Fruit fly (Drosophila melanogaster) whole organism, pupa: ENCODE results near the gene CG10516.

Source experiments
- CG10348 ChIP-seq: fragments of 200-800 bp; sonication (Bioruptor generic); IDR thresholded peaks from 2 replicates; pipeline ENCODE4 v1.3.6; 2022; ENCODE audit warnings: missing biosample characterization, missing genetic modification characterization
- CG12605 ChIP-seq: fragments of 200-800 bp; sonication (Bioruptor generic); IDR thresholded peaks from 2 replicates; pipeline ENCODE4 v1.3.6; 2022; ENCODE audit warnings: missing biosample characterization, missing genetic modification characterization
- CG13204 ChIP-seq: fragments of 200-800 bp; sonication (Bioruptor generic); optimal IDR thresholded peaks from 2 replicates; lab custom pipeline; 2018; ENCODE audit warnings: missing biosample characterization, mild to moderate bottlenecking, missing genetic modification characterization, moderate library complexity
- CG14655 ChIP-seq: fragments of 200-800 bp; sonication (Bioruptor generic); optimal IDR thresholded peaks from 3 replicates; lab custom pipeline; 2017; ENCODE audit warnings: mild to moderate bottlenecking, missing biosample characterization, missing genetic modification reagents, missing genetic modification characterization
- CG15710 ChIP-seq: fragments of 200-800 bp; sonication (Bioruptor generic); optimal IDR thresholded peaks from 2 replicates; lab custom pipeline; 2018; ENCODE audit warnings: missing biosample characterization, mild to moderate bottlenecking, missing genetic modification characterization, moderate library complexity
- CG17806 ChIP-seq: fragments of 200-800 bp; sonication (Bioruptor generic); optimal IDR thresholded peaks from 2 replicates; lab custom pipeline; 2018; ENCODE audit warnings: missing biosample characterization, mild to moderate bottlenecking, missing genetic modification characterization, moderate library complexity
- CG32121 ChIP-seq: fragments of 200-800 bp; sonication (Bioruptor generic); IDR thresholded peaks from 2 replicates; pipeline ENCODE4 v1.3.6; 2022; ENCODE audit warnings: missing biosample characterization, missing genetic modification characterization
- CG34367 ChIP-seq: fragments of 200-800 bp; sonication (Bioruptor generic); optimal IDR thresholded peaks from 2 replicates; lab custom pipeline; 2018; ENCODE audit warnings: missing biosample characterization, mild to moderate bottlenecking, missing genetic modification characterization
- CG4496 ChIP-seq: fragments of 200-800 bp; sonication (Bioruptor generic); IDR thresholded peaks from 3 replicates; pipeline ENCODE4 v1.3.6; 2022; ENCODE audit warnings: missing biosample characterization, missing genetic modification characterization
- CG8159 ChIP-seq: fragments of 200-800 bp; sonication (Bioruptor generic); optimal IDR thresholded peaks from 3 replicates; lab custom pipeline; 2018; ENCODE audit warnings: missing biosample characterization, mild to moderate bottlenecking, missing genetic modification characterization, moderate library complexity
- CG8301 ChIP-seq: fragments of 200-800 bp; sonication (Bioruptor generic); optimal IDR thresholded peaks from 2 replicates; lab custom pipeline; 2018; ENCODE audit warnings: missing biosample characterization, mild to moderate bottlenecking, missing genetic modification characterization
- CG9948 ChIP-seq: fragments of 200-800 bp; sonication (Bioruptor generic); optimal IDR thresholded peaks from 2 replicates; lab custom pipeline; 2018; ENCODE audit warnings: missing biosample characterization, mild to moderate bottlenecking, missing genetic modification characterization, moderate library complexity
- D1 ChIP-seq: fragments of 200-800 bp; sonication (Bioruptor generic); optimal IDR thresholded peaks from 2 replicates; lab custom pipeline; 2018; ENCODE audit warnings: missing biosample characterization, mild to moderate bottlenecking, missing genetic modification characterization, moderate library complexity
- EcR ChIP-seq: fragments of 200-800 bp; sonication (Bioruptor generic); optimal IDR thresholded peaks from 3 replicates; lab custom pipeline; 2019; ENCODE audit warnings: missing biosample characterization, missing genetic modification characterization, mild to moderate bottlenecking, moderate library complexity, missing genetic modification reagents
- Ets98B ChIP-seq: fragments of 200-800 bp; sonication (Bioruptor generic); IDR thresholded peaks from 2 replicates; pipeline ENCODE4 v1.3.6; 2022; ENCODE audit warnings: missing biosample characterization, missing genetic modification characterization
- Pif1A ChIP-seq: fragments of 200-800 bp; sonication (Bioruptor generic); optimal IDR thresholded peaks from 3 replicates; lab custom pipeline; 2016; ENCODE audit warnings: missing biosample characterization, missing genetic modification characterization
- Pif1B ChIP-seq: fragments of 200-800 bp; sonication (Bioruptor generic); optimal IDR thresholded peaks from 3 replicates; lab custom pipeline; 2016; ENCODE audit warnings: missing biosample characterization, missing genetic modification characterization
- Snoo ChIP-seq: fragments of 200-800 bp; sonication (Bioruptor generic); optimal IDR thresholded peaks from 3 replicates; lab custom pipeline; 2017; ENCODE audit warnings: missing biosample characterization, mild to moderate bottlenecking, missing genetic modification characterization, inconsistent platforms
- fd96Ca ChIP-seq: fragments of 200-800 bp; sonication (Bioruptor generic); IDR thresholded peaks from 3 replicates; pipeline ENCODE4 v1.3.6; 2022; ENCODE audit warnings: missing biosample characterization, missing genetic modification characterization
- gl ChIP-seq: fragments of 200-800 bp; sonication (Bioruptor generic); optimal IDR thresholded peaks from 2 replicates; lab custom pipeline; 2018; ENCODE audit warnings: missing biosample characterization, mild to moderate bottlenecking, missing genetic modification characterization
- rn ChIP-seq: fragments of 200-800 bp; sonication (Bioruptor generic); IDR thresholded peaks from 2 replicates; pipeline ENCODE4 v1.3.6; 2022; ENCODE audit warnings: missing biosample characterization, missing genetic modification characterization

The CG10516 gene

DNA sequence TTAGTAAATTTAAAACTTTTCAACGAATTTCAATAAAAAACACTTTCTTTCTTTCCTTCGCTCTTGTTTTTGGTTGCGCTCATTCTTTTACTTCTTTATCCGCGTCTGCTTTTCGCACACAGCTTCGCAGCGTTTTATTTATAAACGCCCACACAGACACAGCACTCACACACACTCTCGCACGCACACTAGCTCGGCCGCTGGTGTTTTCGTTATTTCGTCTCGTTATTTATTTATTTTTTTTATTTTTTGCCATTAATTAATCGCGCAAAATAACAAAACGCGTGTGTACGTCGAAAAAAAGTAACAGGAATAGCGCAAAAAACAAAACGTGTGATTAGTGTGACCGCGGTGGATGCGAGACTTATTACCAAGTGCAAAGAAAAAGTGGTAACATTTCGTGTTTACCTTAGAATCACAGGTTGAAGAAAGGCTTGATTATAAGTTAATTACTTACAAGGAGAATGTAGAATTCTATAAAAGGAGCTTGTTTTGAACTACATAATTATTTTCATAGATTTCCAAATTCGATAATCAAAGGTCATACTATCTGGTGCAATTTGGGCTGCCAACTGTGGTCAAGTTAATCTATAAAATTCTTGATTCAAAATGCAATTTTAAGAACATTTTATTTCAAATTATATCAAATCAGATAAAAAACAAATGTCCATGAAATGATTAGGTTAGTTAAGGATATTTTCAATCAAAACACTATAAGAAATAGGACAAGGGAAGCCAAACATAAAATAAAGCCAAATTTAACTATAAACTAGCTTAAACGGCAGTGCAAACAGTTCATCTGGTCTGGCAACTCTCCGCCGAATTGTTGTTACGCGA lies 36.6 kb downstream of the CG10516 start, which contains the start of the genes hzg and mRpS31:
TSS of gene hzg (minus strand) at position 336 of the 837 bp plus-strand sequence.
TSS of gene mRpS31 (plus strand) at position 793 of the 837 bp plus-strand sequence.
- TF ChIP-seq D1 (tag; lab: Kevin White, UChicago) (peak; percentile 11), CG8301 (tag; lab: Kevin White, UChicago) (peak; percentile 34), CG13204 (GFP tag; lab: Kevin White, UChicago) (peak; percentile 84), CG4496 (peak; percentile 57; the same call in 1 of the 3 replicates), CG34367 (tag; lab: Kevin White, UChicago) (peak; percentile 75), CG15710 (tag; lab: Kevin White, UChicago) (peak; percentile 70), gl (tag; lab: Kevin White, UChicago) (peak; percentile 87), CG10348 (GFP tag; lab: Robert Waterston, UW) (no peak), Pif1B (peak; percentile 65), CG32121 (GFP tag; lab: Robert Waterston, UW) (peak; percentile 47), EcR (GFP tag; lab: Kevin White, UChicago) (peak; percentile 28), fd96Ca (GFP tag; lab: Robert Waterston, UW) (peak; percentile 80; the same call in 2 of the 3 replicates), rn (GFP tag; lab: Robert Waterston, UW) (no peak), CG17806 (tag; lab: Kevin White, UChicago) (peak; percentile 42), Pif1A (GFP tag; lab: Kevin White, UChicago) (peak; percentile 69), Ets98B (GFP tag; lab: Robert Waterston, UW) (peak; percentile 76), CG12605 (GFP tag; lab: Robert Waterston, UW) (peak; percentile 91), CG9948 (peak; percentile 44), CG8159 (tag; lab: Kevin White, UChicago) (peak; percentile 56), CG14655 (GFP tag; lab: Kevin White, UChicago) (peak; percentile 72), Snoo (tag; lab: Kevin White, UChicago) (peak; percentile 8)
- TF ChIP-seq, all 21 proteins: peak for 19

DNA sequence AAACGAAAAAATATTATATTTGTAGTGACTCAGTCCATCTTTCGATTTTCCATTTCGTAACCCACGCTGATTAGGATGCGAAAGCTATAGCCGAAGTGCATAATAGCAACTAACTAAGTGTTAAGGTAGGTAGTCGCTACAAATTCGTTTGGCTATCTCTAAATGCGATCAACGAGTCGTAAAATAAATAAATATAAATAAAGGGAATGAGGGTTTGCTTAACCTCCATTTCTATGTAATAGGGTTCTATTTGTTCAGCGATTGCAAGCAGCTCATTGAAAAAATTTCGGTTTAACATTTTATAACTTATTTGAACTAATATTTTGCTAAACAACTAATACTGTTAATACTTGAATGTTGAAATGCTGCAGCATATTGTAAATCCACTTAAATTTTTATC lies 42.2 kb downstream of the CG10516 start:
- TF ChIP-seq CG12605 (GFP tag; lab: Robert Waterston, UW) (no peak), Snoo (tag; lab: Kevin White, UChicago) (no peak), CG10348 (GFP tag; lab: Robert Waterston, UW) (no peak), CG13204 (GFP tag; lab: Kevin White, UChicago) (no peak), CG15710 (tag; lab: Kevin White, UChicago) (no peak), CG8159 (tag; lab: Kevin White, UChicago) (no peak), CG4496 (no peak), CG8301 (tag; lab: Kevin White, UChicago) (no peak), Ets98B (GFP tag; lab: Robert Waterston, UW) (no peak)

DNA sequence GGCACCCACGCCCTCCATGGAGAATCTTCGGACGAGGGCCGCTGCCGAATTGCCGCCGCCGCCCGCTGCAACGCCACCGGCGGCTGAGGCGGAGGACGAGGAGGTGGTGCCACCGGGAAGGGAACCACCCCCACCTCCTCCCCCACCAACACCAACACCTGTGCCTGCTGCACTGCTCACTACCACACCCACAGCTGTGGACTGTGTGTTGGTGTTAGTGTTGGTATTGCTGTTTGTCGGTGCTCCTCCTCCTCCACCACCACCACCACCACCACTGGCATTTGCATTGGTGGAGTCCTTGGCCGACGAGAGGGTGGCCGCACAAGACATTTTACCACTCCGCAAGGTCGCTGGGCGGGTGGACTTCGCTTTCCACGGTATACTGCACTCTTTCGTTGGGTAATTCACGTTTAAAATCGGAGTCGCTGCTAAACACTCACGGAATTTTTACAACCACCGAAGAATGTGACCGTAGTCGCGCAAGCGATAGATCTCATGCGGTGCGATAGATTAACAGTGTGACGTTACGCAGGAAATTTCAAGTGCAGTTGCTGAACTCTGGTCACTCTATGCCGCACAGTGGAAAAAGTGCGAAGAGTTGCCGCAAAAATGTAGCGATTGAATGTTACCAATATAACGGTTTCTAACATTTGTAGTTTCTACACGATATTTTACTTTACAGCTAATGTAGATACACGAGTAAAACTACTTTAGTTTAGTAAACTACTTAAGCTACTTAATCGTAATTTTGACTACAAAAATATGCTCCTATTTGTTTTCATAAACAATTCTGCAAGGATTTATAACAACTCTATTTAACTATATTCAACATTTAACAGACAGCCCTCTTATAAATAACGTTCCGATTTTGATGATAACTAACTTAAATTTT lies 43.6 kb downstream of the CG10516 start, which contains the start of gene mib1:
TSS of gene mib1 (minus strand) at position 494 of the 892 bp plus-strand sequence.
- no peak for TF ChIP-seq Pif1A (GFP tag; lab: Kevin White, UChicago)
- no peak for TF ChIP-seq CG15710 (tag; lab: Kevin White, UChicago)
- TF ChIP-seq gl (tag; lab: Kevin White, UChicago), result no peak
- TF ChIP-seq CG13204 (GFP tag; lab: Kevin White, UChicago), result peak; percentile 93
- TF ChIP-seq CG12605 (GFP tag; lab: Robert Waterston, UW), result 0 out of 2 replicates have a peak, but pooled peaks have one; percentile 29
- TF ChIP-seq EcR (GFP tag; lab: Kevin White, UChicago), result peak; percentile 27
- TF ChIP-seq Ets98B (GFP tag; lab: Robert Waterston, UW), result peak; percentile 26
- TF ChIP-seq Snoo (tag; lab: Kevin White, UChicago), result peak; percentile 36
- TF ChIP-seq fd96Ca (GFP tag; lab: Robert Waterston, UW), result peak; percentile 68; the same call in 1 of the 3 replicates
- no peak for TF ChIP-seq CG10348 (GFP tag; lab: Robert Waterston, UW)
- peak; percentile 37 for TF ChIP-seq Pif1B
- TF ChIP-seq rn (GFP tag; lab: Robert Waterston, UW), result 0 out of 2 replicates have a peak, but pooled peaks have one; percentile 26
- no peak for TF ChIP-seq D1 (tag; lab: Kevin White, UChicago)
- TF ChIP-seq CG14655 (GFP tag; lab: Kevin White, UChicago), result no peak
- peak; percentile 32; the same call in 1 of the 3 replicates for TF ChIP-seq CG4496
- TF ChIP-seq, all 21 proteins: peak for 9

DNA sequence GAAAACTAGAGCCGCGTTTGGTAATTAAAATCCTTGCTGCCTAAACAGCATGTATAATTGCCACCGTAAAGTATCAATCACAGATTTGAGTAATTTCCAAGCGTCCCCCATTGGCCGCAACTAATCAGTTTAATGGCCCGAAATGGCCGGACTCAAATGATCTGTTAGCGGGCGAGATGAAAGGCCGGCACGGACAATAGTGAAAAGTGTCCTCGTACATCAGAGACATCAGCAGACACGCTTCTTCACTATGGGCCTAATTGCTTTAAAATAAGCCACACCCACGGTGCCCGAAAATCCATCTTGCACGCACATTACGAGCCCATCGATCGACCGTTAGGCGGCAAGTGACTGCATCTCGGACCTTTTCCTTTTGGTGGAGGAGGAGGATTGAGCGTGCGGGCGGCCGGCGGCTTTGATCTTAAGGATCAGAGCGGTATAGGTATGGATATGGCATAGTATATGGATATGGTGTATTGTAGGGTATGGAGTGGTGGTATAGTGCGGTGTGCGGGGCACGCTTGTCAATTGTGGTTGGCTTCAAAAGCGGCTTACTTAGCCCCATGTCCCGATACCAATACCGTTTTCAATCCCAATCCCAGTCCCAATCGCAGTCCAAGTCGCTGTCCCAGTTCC lies 44.4 kb downstream of the CG10516 start:
- TF ChIP-seq gl (tag; lab: Kevin White, UChicago) (no peak), CG4496 (0 out of 3 replicates have a peak, but pooled peaks have one; percentile 23)
